Worm (Caenorhabditis elegans): Measurements from ENCODE around the gene C07B5.4.

Gene C07B5.4

DNA sequence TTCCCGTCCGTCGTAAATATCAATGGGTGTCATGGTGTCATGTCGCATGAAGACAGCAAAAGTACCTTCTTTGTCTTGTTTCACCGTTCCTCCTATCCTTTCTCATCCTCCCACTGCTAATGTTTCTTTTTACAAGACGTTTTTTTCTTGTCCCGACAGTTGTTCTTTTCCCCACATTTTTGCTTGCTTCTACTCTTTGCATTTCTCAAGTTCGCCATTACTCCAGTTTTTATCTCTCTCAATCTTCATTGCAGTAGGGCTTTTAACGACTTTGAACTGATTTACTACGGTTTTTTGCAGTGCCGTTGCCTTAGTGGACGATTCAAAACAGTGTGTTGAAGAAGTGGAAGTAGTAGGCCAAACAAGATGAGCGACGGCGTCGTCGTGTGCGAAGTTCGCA lies at the start of gene C07B5.4:
Gene C07B5.4, plus strand, starts transcription at position 301 of the 400 bp plus-strand sequence.
- TF ChIP-seq tbx-2 (tag; optimal IDR thresholded peaks at IDR 0.05) (no peak), aly-2 (tag; optimal IDR thresholded peaks at IDR 0.05) (no peak)

DNA sequence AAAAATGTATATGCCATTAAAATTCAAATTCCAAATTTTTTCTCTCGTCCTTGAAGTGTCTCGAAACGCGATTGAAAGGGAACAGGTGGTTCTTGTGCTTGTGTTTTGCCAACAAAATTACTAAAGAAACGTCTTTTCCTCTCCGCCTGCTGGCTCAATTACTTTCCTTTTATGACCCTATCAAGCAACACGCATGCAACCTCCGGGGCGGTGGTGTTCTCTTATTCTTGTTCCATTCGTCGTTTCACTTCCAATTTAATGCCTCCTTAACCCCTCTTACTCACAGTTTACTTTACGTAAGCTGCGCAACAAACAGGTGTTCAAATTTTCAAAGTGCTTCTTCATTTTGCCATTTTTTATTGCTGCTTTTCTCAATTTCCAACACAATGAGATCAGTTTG lies 45.7 kb upstream of the C07B5.4 start:
- TF ChIP-seq R02D3.7 (tag; optimal IDR thresholded peaks at IDR 0.05) (no peak), egl-5 (tag; optimal IDR thresholded peaks at IDR 0.05) (peak; percentile 91), pha-4 (tag; optimal IDR thresholded peaks at IDR 0.05) (peak; percentile 19)

DNA sequence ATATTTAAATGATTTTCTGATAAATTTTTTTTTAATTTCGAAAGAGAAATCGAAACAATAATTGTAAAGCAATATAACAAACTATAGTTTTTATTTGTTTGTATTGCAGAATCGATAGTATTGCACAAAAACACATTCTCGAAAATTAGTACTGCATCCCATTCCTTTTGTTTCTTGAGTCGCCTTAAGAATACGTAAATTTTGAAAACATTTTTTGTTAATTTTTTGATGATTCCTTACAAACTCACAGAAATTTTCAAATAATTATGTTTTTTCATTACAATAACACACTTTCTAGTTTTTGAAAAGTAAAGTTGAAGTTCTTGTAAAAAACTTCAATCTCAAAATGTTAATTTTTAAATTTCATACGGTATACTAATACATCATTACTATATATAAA lies 43.3 kb upstream of the C07B5.4 start:
- TF ChIP-seq nhr-43 (tag; optimal IDR thresholded peaks at IDR 0.05; ENCODE audit: poor library complexity, severe bottlenecking), result no peak

DNA sequence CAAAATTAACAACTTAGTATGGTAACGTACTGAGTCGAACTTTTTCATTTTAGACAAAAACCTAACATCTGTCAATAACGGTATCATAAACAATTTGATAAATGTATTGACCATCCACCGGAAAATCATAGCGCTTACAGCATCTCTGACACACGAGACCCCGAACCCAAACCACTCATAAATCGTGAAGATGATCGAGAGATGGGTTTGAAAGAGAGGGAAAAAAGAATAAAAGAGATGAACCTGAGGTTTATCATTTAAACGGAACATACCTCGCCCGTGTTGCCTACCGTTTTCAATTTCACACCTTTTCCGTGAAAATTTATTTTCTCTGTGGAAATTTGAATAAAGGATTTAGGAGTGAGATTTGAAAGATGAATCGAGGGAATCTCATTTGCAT lies 39.9 kb upstream of the C07B5.4 start:
- TF ChIP-seq lsy-12 (tag; optimal IDR thresholded peaks at IDR 0.05), result no peak
- no peak for TF ChIP-seq fos-1 (tag; optimal IDR thresholded peaks at IDR 0.05)
- TF ChIP-seq aly-2 (tag; optimal IDR thresholded peaks at IDR 0.05), result no peak
- peak; percentile 7 for TF ChIP-seq nfya-1 (tag; optimal IDR thresholded peaks at IDR 0.05; ENCODE audit: insufficient read depth)
- no peak for TF ChIP-seq lin-15B (tag; optimal IDR thresholded peaks at IDR 0.05)
- no peak for TF ChIP-seq nhr-237 (tag; optimal IDR thresholded peaks at IDR 0.05)

ce11 chrX:9491439-9491838 lies 38.0 kb upstream of the C07B5.4 start:
- TF ChIP-seq snpc-4 (tag; optimal IDR thresholded peaks at IDR 0.05) (no peak), nhr-23 (tag; optimal IDR thresholded peaks at IDR 0.05) (peak; percentile 44), nhr-25 (tag; optimal IDR thresholded peaks at IDR 0.05) (peak; percentile 51)

ce11 chrX:9494661-9495060 lies 34.8 kb upstream of the C07B5.4 start:
- TF ChIP-seq elt-3 (tag; optimal IDR thresholded peaks at IDR 0.05) (no peak), jun-1 (tag; optimal IDR thresholded peaks at IDR 0.05) (no peak), ceh-28 (tag; optimal IDR thresholded peaks at IDR 0.05) (no peak), unc-39 (tag; optimal IDR thresholded peaks at IDR 0.05) (no peak), fos-1 (tag; optimal IDR thresholded peaks at IDR 0.05) (no peak), lin-15B (tag; optimal IDR thresholded peaks at IDR 0.05) (no peak), nhr-25 (tag; optimal IDR thresholded peaks at IDR 0.05) (no peak), ztf-4 (tag; optimal IDR thresholded peaks at IDR 0.05) (no peak), zag-1 (tag; optimal IDR thresholded peaks at IDR 0.05) (no peak), unc-62 (GFP tag; optimal IDR thresholded peaks at IDR 0.05) (no peak), lin-39 (tag; optimal IDR thresholded peaks at IDR 0.05) (no peak), nhr-77 (tag; optimal IDR thresholded peaks at IDR 0.05) (no peak), mml-1 (tag; optimal IDR thresholded peaks at IDR 0.05) (no peak), ceh-82 (tag; optimal IDR thresholded peaks at IDR 0.05) (no peak)

- TF ChIP-seq sea-2 (GFP tag; optimal IDR thresholded peaks at IDR 0.05) (no peak), lsy-12 (tag; optimal IDR thresholded peaks at IDR 0.05) (no peak), skn-1 (tag; optimal IDR thresholded peaks at IDR 0.05) (no peak), snpc-4 (tag; optimal IDR thresholded peaks at IDR 0.05) (no peak), elt-1 (tag; optimal IDR thresholded peaks at IDR 0.05) (no peak), jun-1 (tag; optimal IDR thresholded peaks at IDR 0.05) (no peak), fkh-2 (tag; optimal IDR thresholded peaks at IDR 0.05) (no peak), nhr-76 (tag; optimal IDR thresholded peaks at IDR 0.05) (no peak), R02D3.7 (tag; optimal IDR thresholded peaks at IDR 0.05) (no peak), mml-1 (tag; optimal IDR thresholded peaks at IDR 0.05) (no peak), tbx-2 (tag; optimal IDR thresholded peaks at IDR 0.05) (no peak), nhr-12 (tag; optimal IDR thresholded peaks at IDR 0.05) (no peak), ztf-4 (tag; optimal IDR thresholded peaks at IDR 0.05) (no peak), elt-2 (tag; optimal IDR thresholded peaks at IDR 0.05) (no peak), nhr-23 (tag; optimal IDR thresholded peaks at IDR 0.05) (no peak), nhr-77 (tag; optimal IDR thresholded peaks at IDR 0.05) (no peak), pha-4 (tag; optimal IDR thresholded peaks at IDR 0.05) (no peak), nhr-237 (tag; optimal IDR thresholded peaks at IDR 0.05) (no peak), nhr-11 (tag; optimal IDR thresholded peaks at IDR 0.05) (no peak)
Observed at ce11 chrX:9499355-9499754, 30.1 kb upstream of the C07B5.4 start.
